Worm (Caenorhabditis elegans) whole organism, late embryonic: ENCODE measurements around the gene gba-2.

Experiments used
- K02D7.2 ChIP-seq: sonication (generic microtip); optimal IDR thresholded peaks from 2 replicates; lab custom pipeline; 2017; ENCODE audit warnings: mild to moderate bottlenecking, missing genetic modification characterization, missing compliant biosample characterization
- K09A11.1 ChIP-seq: sonication (generic microtip); optimal IDR thresholded peaks from 2 replicates; lab custom pipeline; 2017; ENCODE audit warnings: antibody characterized with exemption, mild to moderate bottlenecking, missing genetic modification characterization, missing compliant biosample characterization; ENCODE audit not compliant: insufficient read depth
- fkh-6 ChIP-seq: sonication (generic microtip); optimal IDR thresholded peaks from 2 replicates; lab custom pipeline; 2016; ENCODE audit warnings: missing genetic modification characterization, missing compliant biosample characterization
- nhr-11 ChIP-seq: fragments of 150-350 bp; optimal IDR thresholded peaks from 2 replicates; lab custom pipeline; 2014; ENCODE audit warnings: missing biosample characterization, missing genetic modification characterization
- pha-4 ChIP-seq: fragments of 150-350 bp; optimal IDR thresholded peaks from 2 replicates; lab custom pipeline; 2018; ENCODE audit warnings: missing biosample characterization, missing genetic modification reagents, missing genetic modification characterization
- pqm-1 ChIP-seq: sonication (generic microtip); optimal IDR thresholded peaks from 2 replicates; lab custom pipeline; 2016; ENCODE audit warnings: missing genetic modification characterization, missing compliant biosample characterization
- sox-4 ChIP-seq: sonication (generic microtip); optimal IDR thresholded peaks from 2 replicates; lab custom pipeline; 2017; ENCODE audit warnings: mild to moderate bottlenecking, missing genetic modification characterization, inconsistent platforms, missing compliant biosample characterization
- tbx-2 ChIP-seq: sonication (generic microtip); optimal IDR thresholded peaks from 2 replicates; lab custom pipeline; 2016; ENCODE audit warnings: missing genetic modification characterization, missing compliant biosample characterization

- TF ChIP-seq K09A11.1 (tag; lab: Kevin White, UChicago) (no peak), sox-4 (no peak), pqm-1 (tag; lab: Kevin White, UChicago) (no peak), pha-4 (tag; lab: Kevin White, UChicago) (no peak), K02D7.2 (no peak), fkh-6 (tag; lab: Kevin White, UChicago) (no peak), nhr-11 (tag; lab: Kevin White, UChicago) (no peak), tbx-2 (tag; lab: Kevin White, UChicago) (no peak)
Observed at ce11 chrII:2191383-2191782, 5.1 kb upstream of the gba-2 start.
